Fruit fly (Drosophila melanogaster): Measurements from ENCODE around the gene gammaSnap2.

DNA sequence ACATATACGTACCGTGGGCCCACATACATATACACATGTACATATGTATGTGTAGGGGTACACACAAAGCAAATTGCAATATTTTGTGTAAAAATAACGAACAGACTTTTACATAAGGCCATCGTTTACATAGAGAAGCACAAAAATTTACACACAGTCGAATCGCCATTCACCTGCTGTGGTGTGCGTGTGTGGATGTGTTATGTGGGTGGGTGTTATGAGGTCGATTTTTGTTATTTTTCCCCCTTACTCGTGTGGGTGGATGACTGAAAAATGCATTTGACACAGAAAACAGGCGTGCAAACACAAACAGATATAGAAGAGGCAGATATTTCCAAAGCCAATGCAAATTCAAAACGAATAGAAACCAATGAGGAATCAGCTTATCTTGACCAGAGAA lies 26.1 kb downstream of the gammaSnap2 start:
- TF ChIP-seq Dll (optimal IDR thresholded peaks at IDR 0.05) (no peak), CG8478 (optimal IDR thresholded peaks at IDR 0.05) (no peak), pan (optimal IDR thresholded peaks at IDR 0.05) (no peak), psq (optimal IDR thresholded peaks at IDR 0.05) (no peak), usp (GFP tag; optimal IDR thresholded peaks at IDR 0.05) (no peak)
